Worm (Caenorhabditis elegans): ENCODE results near the gene pcp-3.

Gene pcp-3

ce11 chrIV:9165027-9165426 lies 6.2 kb upstream of the pcp-3 start, which contains the start of gene pcp-2:
Gene pcp-2, minus strand, starts transcription at chrIV:9165127.
- TF ChIP-seq vab-7 (GFP tag; IDR thresholded peaks at IDR 0.05) (no peak), D1046.2 (GFP tag; IDR thresholded peaks at IDR 0.05) (no peak), pqm-1 (tag; optimal IDR thresholded peaks at IDR 0.05) (no peak), hlh-11 (tag; optimal IDR thresholded peaks at IDR 0.05) (no peak), daf-19 (GFP tag; conservative IDR thresholded peaks at IDR 0.05) (no peak), nhr-77 (tag; optimal IDR thresholded peaks at IDR 0.05) (no peak)

- TF ChIP-seq ceh-44 (GFP tag; IDR thresholded peaks at IDR 0.05) (no peak), lin-1 (GFP tag; IDR thresholded peaks at IDR 0.05) (no peak), fkh-10 (GFP tag; optimal IDR thresholded peaks at IDR 0.05) (no peak), daf-8 (GFP tag; IDR thresholded peaks at IDR 0.05) (no peak), mdt-29 (GFP tag; IDR thresholded peaks at IDR 0.05) (no peak), zag-1 (tag; optimal IDR thresholded peaks at IDR 0.05) (no peak), nhr-237 (tag; optimal IDR thresholded peaks at IDR 0.05) (no peak), lsy-2 (tag; optimal IDR thresholded peaks at IDR 0.05) (no peak), nhr-6 (tag; optimal IDR thresholded peaks at IDR 0.05) (no peak), ceh-20 (GFP tag; IDR thresholded peaks at IDR 0.05) (no peak), nhr-28 (tag; optimal IDR thresholded peaks at IDR 0.05) (peak; percentile 79), Y5F2A.4 (GFP tag; optimal IDR thresholded peaks at IDR 0.05) (no peak), vab-7 (GFP tag; IDR thresholded peaks at IDR 0.05) (no peak), sdz-12 (GFP tag; optimal IDR thresholded peaks at IDR 0.05) (no peak), T26A8.4 (GFP tag; IDR thresholded peaks at IDR 0.05) (no peak), dmd-6 (GFP tag; IDR thresholded peaks at IDR 0.05) (peak; percentile 96), ceh-62 (tag; optimal IDR thresholded peaks at IDR 0.05) (no peak), Y48G9A.11 (GFP tag; IDR thresholded peaks at IDR 0.05) (no peak), T20F7.1 (GFP tag; optimal IDR thresholded peaks at IDR 0.05) (no peak), daf-19 (GFP tag; conservative IDR thresholded peaks at IDR 0.05) (no peak), unc-130 (GFP tag; optimal IDR thresholded peaks at IDR 0.05) (no peak), daf-16 (GFP tag; optimal IDR thresholded peaks at IDR 0.05) (no peak), daf-16 (tag; optimal IDR thresholded peaks at IDR 0.05) (peak; percentile 93), tra-1 (GFP tag; IDR thresholded peaks at IDR 0.05) (peak; percentile 54; the same call in 1 of the 2 replicates), ceh-82 (tag; optimal IDR thresholded peaks at IDR 0.05) (no peak), php-3 (GFP tag; IDR thresholded peaks at IDR 0.05) (peak; percentile 84), lin-38 (GFP tag; IDR thresholded peaks at IDR 0.05) (no peak), F49E8.2 (tag; optimal IDR thresholded peaks at IDR 0.05; ENCODE audit: borderline replicate concordance) (no peak), nhr-77 (tag; optimal IDR thresholded peaks at IDR 0.05) (peak; percentile 57), snpc-4 (tag; optimal IDR thresholded peaks at IDR 0.05) (no peak), pqm-1 (tag; optimal IDR thresholded peaks at IDR 0.05) (peak; percentile 96), hlh-11 (tag; optimal IDR thresholded peaks at IDR 0.05) (peak; percentile 79), dmd-8 (GFP tag; IDR thresholded peaks at IDR 0.05) (no peak), lin-13 (GFP tag; optimal IDR thresholded peaks at IDR 0.05) (no peak), dmd-9 (GFP tag; IDR thresholded peaks at IDR 0.05) (no peak), jun-1 (tag; optimal IDR thresholded peaks at IDR 0.05) (no peak), pha-4 (GFP tag; IDR thresholded peaks at IDR 0.05) (no peak), pha-4 (tag; optimal IDR thresholded peaks at IDR 0.05) (no peak), mxl-2 (GFP tag; conservative IDR thresholded peaks at IDR 0.05) (no peak), dve-1 (tag; optimal IDR thresholded peaks at IDR 0.05; ENCODE audit: insufficient read depth) (no peak), cey-2 (tag; optimal IDR thresholded peaks at IDR 0.05; ENCODE audit: borderline replicate concordance, insufficient read depth) (no peak), hmg-1.1 (GFP tag; IDR thresholded peaks at IDR 0.05) (no peak), madf-9 (GFP tag; conservative IDR thresholded peaks at IDR 0.05) (no peak), F10B5.3 (tag; optimal IDR thresholded peaks at IDR 0.05) (no peak), lin-39 (tag; optimal IDR thresholded peaks at IDR 0.05) (no peak)
Observed at ce11 chrIV:9159863-9160262, 1.0 kb upstream of the pcp-3 start.

Data from whole organism, L4 larva.